Worm (Caenorhabditis elegans): ENCODE data around the gene gst-6.
A peak's percentile ranks its signal among the peaks of the same experiment; 100 is the strongest.
"Not testable (repeated sequence)": the region's sequence is repeated elsewhere in the genome, so short reads cannot be mapped to it uniquely, and the experiment has no call there.

Gene gst-6

ce11 chrII:4858906-4859411, 20.7 kb upstream of the gst-6 start:
- TF ChIP-seq blmp-1 (tag; optimal IDR thresholded peaks at IDR 0.05), result peak; percentile 0
- no peak for TF ChIP-seq efl-1 (optimal IDR thresholded peaks at IDR 0.05)
- peak in 1 of 2 experiments; percentile 85 for TF ChIP-seq efl-1 (GFP tag; optimal IDR thresholded peaks at IDR 0.05 in 1 of 2)
- no peak for TF ChIP-seq unc-130 (tag; optimal IDR thresholded peaks at IDR 0.05)

ce11 chrII:4860260-4860659, 19.4 kb upstream of the gst-6 start, which contains the start of the genes nspd-5 and F11G11.4:
nspd-5 (minus strand) TSS chrII:4860360.
F11G11.4 (plus strand) TSS chrII:4860594.
- TF ChIP-seq nhr-237 (tag; optimal IDR thresholded peaks at IDR 0.05); pax-3 (tag; optimal IDR thresholded peaks at IDR 0.05); unc-62 (GFP tag; optimal IDR thresholded peaks at IDR 0.05): not testable (repeated sequence)

DNA sequence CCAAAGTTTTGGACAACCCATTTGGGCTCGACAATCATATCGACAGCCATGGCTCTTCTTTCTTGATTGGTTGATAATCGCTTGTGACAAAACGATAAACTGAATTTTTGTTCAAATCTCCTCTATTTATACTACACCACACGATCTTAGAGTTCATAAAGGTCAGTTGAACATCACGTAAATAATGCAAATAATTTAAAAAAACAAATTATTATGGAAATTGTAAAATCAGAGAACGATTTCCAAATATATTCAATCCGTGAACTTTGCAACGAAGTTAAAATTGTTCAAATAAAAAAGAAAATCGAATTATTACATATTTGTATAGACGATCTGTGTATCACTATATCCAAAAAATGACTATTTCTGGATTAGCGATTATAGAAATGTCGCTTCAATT, 16.3 kb upstream of the gst-6 start, which contains the start of the genes mpst-4 and F11G11.14:
Gene mpst-4 (minus strand): TSS at position 101 of the 400 bp plus-strand sequence.
Gene F11G11.14 (plus strand): TSS at position 325 of the 400 bp plus-strand sequence.
- no peak for TF ChIP-seq jun-1 (tag; optimal IDR thresholded peaks at IDR 0.05)
- no peak for TF ChIP-seq ceh-90 (tag; optimal IDR thresholded peaks at IDR 0.05)
- TF ChIP-seq lir-3 (tag; optimal IDR thresholded peaks at IDR 0.05; ENCODE audit: poor library complexity), result no peak
- TF ChIP-seq pqm-1 (tag; optimal IDR thresholded peaks at IDR 0.05), result no peak
- TF ChIP-seq nhr-28 (tag; optimal IDR thresholded peaks at IDR 0.05), result no peak
- TF ChIP-seq zag-1 (tag; optimal IDR thresholded peaks at IDR 0.05), result no peak
- no peak for TF ChIP-seq snu-23 (GFP tag; optimal IDR thresholded peaks at IDR 0.05)
- no peak for TF ChIP-seq mef-2 (tag; optimal IDR thresholded peaks at IDR 0.05)
- TF ChIP-seq hlh-17 (GFP tag; optimal IDR thresholded peaks at IDR 0.05; ENCODE audit: borderline replicate concordance), result no peak
- no peak for TF ChIP-seq ztf-11 (tag; optimal IDR thresholded peaks at IDR 0.05)
- TF ChIP-seq efl-1 (optimal IDR thresholded peaks at IDR 0.05), result no peak
- no peak for TF ChIP-seq efl-1 (GFP tag; optimal IDR thresholded peaks at IDR 0.05 in 1 of 2)
- no peak for TF ChIP-seq C04F5.9 (tag; optimal IDR thresholded peaks at IDR 0.05)
- TF ChIP-seq nhr-85 (tag), result no peak
- TF ChIP-seq xbp-1 (tag; optimal IDR thresholded peaks at IDR 0.05), result no peak
- TF ChIP-seq ama-1 (optimal IDR thresholded peaks at IDR 0.05), result no peak
- no peak for TF ChIP-seq F16B12.6 (tag; optimal IDR thresholded peaks at IDR 0.05)

ce11 chrII:4866045-4866444, 13.6 kb upstream of the gst-6 start:
- TF ChIP-seq ztf-4 (tag; optimal IDR thresholded peaks at IDR 0.05), result peak; percentile 59
- peak; percentile 63 for TF ChIP-seq ama-1 (optimal IDR thresholded peaks at IDR 0.05)
- peak; percentile 93 for TF ChIP-seq blmp-1 (tag; optimal IDR thresholded peaks at IDR 0.05)
- no peak for TF ChIP-seq hlh-4 (tag; optimal IDR thresholded peaks at IDR 0.05)
- peak; percentile 40 for TF ChIP-seq jun-1 (tag; optimal IDR thresholded peaks at IDR 0.05)

DNA sequence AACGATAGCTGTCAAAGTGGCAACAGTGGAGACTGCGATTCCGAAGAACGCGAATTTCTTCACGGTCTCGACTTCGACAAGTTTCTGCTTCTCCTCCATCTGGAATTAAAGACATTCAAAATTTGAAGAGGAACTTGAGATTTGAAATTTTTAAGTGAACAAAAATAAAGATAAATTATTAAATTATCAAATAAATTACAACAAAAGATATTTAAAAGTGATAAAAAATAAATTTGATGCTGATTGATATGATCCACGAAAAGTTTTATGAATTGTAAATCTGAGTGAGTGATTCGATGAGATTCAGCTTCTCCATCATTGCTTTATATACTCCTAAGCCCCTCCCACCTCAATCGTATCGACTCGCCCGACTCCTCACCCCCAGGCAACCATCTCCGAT, 12.2 kb upstream of the gst-6 start, which contains the start of gene col-17:
Gene col-17 (minus strand): TSS at position 101 of the 400 bp plus-strand sequence.
- TF ChIP-seq nhr-28 (tag; optimal IDR thresholded peaks at IDR 0.05), result no peak
- TF ChIP-seq nhr-76 (tag; optimal IDR thresholded peaks at IDR 0.05), result no peak
- TF ChIP-seq nhr-20 (tag; optimal IDR thresholded peaks at IDR 0.05), result no peak
- no peak for TF ChIP-seq xbp-1 (tag; optimal IDR thresholded peaks at IDR 0.05)
- no peak for TF ChIP-seq C34B4.2 (tag; optimal IDR thresholded peaks at IDR 0.05)
- TF ChIP-seq pax-3 (tag; optimal IDR thresholded peaks at IDR 0.05), result no peak
- TF ChIP-seq swsn-7 (tag; optimal IDR thresholded peaks at IDR 0.05), result no peak
- no peak for TF ChIP-seq efl-1 (optimal IDR thresholded peaks at IDR 0.05)
- TF ChIP-seq efl-1 (GFP tag; optimal IDR thresholded peaks at IDR 0.05 in 1 of 2), result peak in 1 of 2 experiments; percentile 21

- TF ChIP-seq nhr-71 (tag; optimal IDR thresholded peaks at IDR 0.05) (no peak), ceh-8 (GFP tag; optimal IDR thresholded peaks at IDR 0.05) (peak; percentile 15), vab-15 (tag; optimal IDR thresholded peaks at IDR 0.05) (no peak), ztf-4 (tag; optimal IDR thresholded peaks at IDR 0.05) (no peak)
These were observed 9.8 kb upstream of the gst-6 start for ce11 chrII:4869793-4870343.
